Fruit fly (Drosophila melanogaster): ENCODE data around the gene z.

The z gene

DNA sequence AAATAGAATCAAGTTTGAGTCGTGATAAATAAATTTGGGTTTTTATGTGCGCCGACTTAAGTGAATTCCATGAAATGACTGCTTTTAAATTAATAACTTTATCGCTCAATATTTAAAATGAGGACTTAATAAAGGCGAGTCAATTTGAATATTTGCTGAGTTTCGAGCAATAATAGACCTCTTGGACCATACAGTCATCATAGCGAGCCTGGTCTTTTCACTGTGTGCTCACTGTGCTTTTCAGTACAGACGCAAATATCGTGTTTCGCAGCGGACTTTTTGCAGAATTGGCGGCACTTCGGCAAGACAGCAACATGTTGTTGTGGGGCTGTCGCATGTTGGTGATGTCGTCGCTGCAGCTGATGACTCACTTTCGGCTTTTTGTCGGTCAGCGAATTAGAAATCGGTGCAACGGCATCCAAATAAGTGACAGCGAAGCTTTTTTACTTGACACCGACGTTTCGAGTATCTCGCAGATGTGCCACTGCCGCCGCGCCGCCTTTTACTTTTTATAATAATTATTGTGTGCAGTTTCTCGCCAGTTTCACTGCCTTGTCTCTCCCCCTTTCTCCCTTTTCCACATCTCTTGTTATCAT is 10.4 kb downstream of the z start:
- no peak for TF ChIP-seq psq (optimal IDR thresholded peaks at IDR 0.05)
- no peak for TF ChIP-seq CG8478 (optimal IDR thresholded peaks at IDR 0.05)
- TF ChIP-seq pan (optimal IDR thresholded peaks at IDR 0.05) = no peak
- TF ChIP-seq EcR (GFP tag; optimal IDR thresholded peaks at IDR 0.05) = no peak
- no peak for TF ChIP-seq usp (GFP tag; optimal IDR thresholded peaks at IDR 0.05)

DNA sequence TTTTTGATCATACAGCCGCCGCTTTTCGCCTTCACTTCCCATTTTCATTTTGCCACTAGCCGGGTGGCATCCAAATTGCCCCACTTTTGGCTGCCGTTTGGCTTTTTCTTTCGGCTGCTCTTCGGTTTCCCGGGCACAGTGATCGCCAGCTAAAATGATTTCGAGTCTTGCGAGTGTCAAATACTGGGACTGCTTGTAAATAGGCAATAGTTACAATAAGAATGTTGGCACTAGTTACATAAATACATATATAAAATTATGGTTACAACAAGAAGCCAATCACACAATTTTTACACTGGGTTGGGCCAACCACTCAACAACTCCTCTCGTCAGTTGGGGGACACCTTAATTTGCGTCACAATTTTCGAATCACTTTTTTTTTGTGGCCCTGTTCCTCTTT is 12.3 kb downstream of the z start:
- no peak for TF ChIP-seq Dll (optimal IDR thresholded peaks at IDR 0.05)

dm6 chrX:2461421-2462393 is 14.1 kb downstream of the z start:
- TF ChIP-seq usp (GFP tag; optimal IDR thresholded peaks at IDR 0.05) (no peak), pan (optimal IDR thresholded peaks at IDR 0.05) (no peak), CG8478 (optimal IDR thresholded peaks at IDR 0.05) (no peak), psq (optimal IDR thresholded peaks at IDR 0.05) (no peak), EcR (GFP tag; optimal IDR thresholded peaks at IDR 0.05) (no peak)

dm6 chrX:2462919-2463544 is 15.5 kb downstream of the z start:
- TF ChIP-seq Dll (optimal IDR thresholded peaks at IDR 0.05) = no peak
- no peak for TF ChIP-seq EcR (GFP tag; optimal IDR thresholded peaks at IDR 0.05)
- TF ChIP-seq pan (optimal IDR thresholded peaks at IDR 0.05) = no peak
- no peak for TF ChIP-seq CG8478 (optimal IDR thresholded peaks at IDR 0.05)
- TF ChIP-seq psq (optimal IDR thresholded peaks at IDR 0.05) = no peak
- TF ChIP-seq usp (GFP tag; optimal IDR thresholded peaks at IDR 0.05) = no peak

dm6 chrX:2464189-2464588 is 16.6 kb downstream of the z start:
- TF ChIP-seq pan (optimal IDR thresholded peaks at IDR 0.05) (no peak), Dll (optimal IDR thresholded peaks at IDR 0.05) (no peak), psq (optimal IDR thresholded peaks at IDR 0.05) (no peak), EcR (GFP tag; optimal IDR thresholded peaks at IDR 0.05) (no peak), usp (GFP tag; optimal IDR thresholded peaks at IDR 0.05) (no peak), CG8478 (optimal IDR thresholded peaks at IDR 0.05) (no peak)

DNA sequence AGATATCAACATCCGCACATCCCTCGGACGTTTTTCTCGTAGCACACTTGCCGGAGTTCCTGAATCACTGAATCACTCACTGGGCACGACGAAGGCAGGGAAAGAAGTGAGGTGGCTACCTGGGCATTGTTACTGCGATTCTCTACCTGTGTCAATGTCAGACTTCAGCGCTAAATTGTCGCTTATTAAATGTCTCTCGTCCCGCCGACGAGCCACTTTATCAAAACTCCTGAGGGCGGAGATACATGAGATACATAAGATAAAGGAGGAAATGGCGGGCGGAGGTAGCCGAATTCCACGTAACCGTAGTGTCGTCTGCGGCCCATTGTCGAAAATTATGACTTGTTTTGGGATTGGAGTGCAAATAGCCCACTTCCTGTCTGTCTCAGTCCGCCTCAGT is 18.1 kb downstream of the z start:
- TF ChIP-seq Dll (optimal IDR thresholded peaks at IDR 0.05) (no peak), EcR (GFP tag; optimal IDR thresholded peaks at IDR 0.05) (no peak), usp (GFP tag; optimal IDR thresholded peaks at IDR 0.05) (no peak), CG8478 (optimal IDR thresholded peaks at IDR 0.05) (no peak), pan (optimal IDR thresholded peaks at IDR 0.05) (no peak), psq (optimal IDR thresholded peaks at IDR 0.05) (no peak)

DNA sequence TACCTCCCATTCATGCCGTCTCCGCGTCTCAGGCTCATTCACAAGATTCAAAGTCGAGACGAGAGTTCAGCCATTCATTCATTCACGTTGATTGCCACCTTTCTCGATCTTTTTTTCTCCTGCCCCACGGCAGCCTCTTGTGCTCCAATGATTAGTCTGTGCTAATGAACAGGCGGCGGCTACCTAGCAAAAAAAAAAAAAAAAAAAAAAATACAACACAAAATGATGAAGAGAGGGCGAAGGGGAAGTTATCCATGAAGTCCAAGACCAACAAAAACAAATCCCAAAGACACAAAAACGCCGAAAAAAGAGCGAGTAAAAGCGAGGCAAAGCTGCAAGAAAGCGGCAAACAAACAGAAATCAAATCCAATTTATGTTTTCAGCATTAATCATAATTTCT is 19.4 kb downstream of the z start:
- no peak for TF ChIP-seq psq (optimal IDR thresholded peaks at IDR 0.05)
- no peak for TF ChIP-seq Dll (optimal IDR thresholded peaks at IDR 0.05)
- no peak for TF ChIP-seq EcR (GFP tag; optimal IDR thresholded peaks at IDR 0.05)
- no peak for TF ChIP-seq usp (GFP tag; optimal IDR thresholded peaks at IDR 0.05)
- TF ChIP-seq pan (optimal IDR thresholded peaks at IDR 0.05) = no peak
- TF ChIP-seq CG8478 (optimal IDR thresholded peaks at IDR 0.05) = no peak

- TF ChIP-seq pan (optimal IDR thresholded peaks at IDR 0.05) = no peak
- TF ChIP-seq usp (GFP tag; optimal IDR thresholded peaks at IDR 0.05) = no peak
- no peak for TF ChIP-seq Dll (optimal IDR thresholded peaks at IDR 0.05)
- TF ChIP-seq EcR (GFP tag; optimal IDR thresholded peaks at IDR 0.05) = no peak
- no peak for TF ChIP-seq CG8478 (optimal IDR thresholded peaks at IDR 0.05)
- TF ChIP-seq psq (optimal IDR thresholded peaks at IDR 0.05) = no peak
These were observed 21.0 kb downstream of the z start for dm6 chrX:2468576-2468975.

- no peak for TF ChIP-seq pan (optimal IDR thresholded peaks at IDR 0.05)
These were observed 22.4 kb downstream of the z start, which contains the start of gene boi for dm6 chrX:2469843-2470442. boi (minus strand) TSS chrX:2470043.

Data from whole organism.